Fruit fly (Drosophila melanogaster): ENCODE measurements around the gene CG5953.

The CG5953 gene

DNA sequence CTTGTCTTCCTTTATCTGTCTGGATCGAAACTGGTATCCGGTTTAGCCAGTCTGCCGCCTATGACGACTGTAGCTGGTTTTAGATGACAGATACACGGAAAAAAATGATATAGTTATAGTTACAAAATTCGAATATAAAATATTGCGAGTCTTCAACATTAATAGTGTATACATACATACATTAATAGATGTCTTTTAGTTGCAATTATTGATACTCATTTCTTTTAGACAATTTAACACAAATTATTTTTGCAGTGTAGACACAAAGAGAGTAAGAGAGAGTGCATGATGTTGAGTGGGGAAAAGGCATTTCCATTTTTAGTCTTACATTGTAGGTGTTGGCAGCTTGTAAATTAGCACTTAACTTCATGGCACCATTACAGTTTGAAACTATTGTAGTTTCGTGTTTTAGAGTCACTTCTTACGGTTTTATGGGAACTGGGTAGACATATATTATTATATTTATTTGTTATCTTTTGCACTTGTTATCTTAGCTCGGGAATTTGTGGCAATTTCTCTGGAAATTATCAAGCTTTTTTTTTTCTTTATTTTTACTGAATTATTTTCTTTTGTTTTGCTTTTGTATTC is 37.4 kb downstream of the CG5953 start (continued):
- peak; percentile 95 for TF ChIP-seq CG13424 (tag; optimal IDR thresholded peaks at IDR 0.05)
- TF ChIP-seq ewg (GFP tag; optimal IDR thresholded peaks at IDR 0.05) = peak; percentile 84
- TF ChIP-seq C15 (GFP tag; IDR thresholded peaks at IDR 0.05) = no peak
- TF ChIP-seq CG2202 (tag; optimal IDR thresholded peaks at IDR 0.05) = peak; percentile 91
- TF ChIP-seq CG18619 (GFP tag; optimal IDR thresholded peaks at IDR 0.05) = peak; percentile 74
- TF ChIP-seq schlank (tag; optimal IDR thresholded peaks at IDR 0.05) = no peak
- peak; percentile 91 for TF ChIP-seq Oli (tag; optimal IDR thresholded peaks at IDR 0.05)
- TF ChIP-seq ro (GFP tag; IDR thresholded peaks at IDR 0.05) = no peak
- TF ChIP-seq Meics (GFP tag; optimal IDR thresholded peaks at IDR 0.05) = no peak
- TF ChIP-seq zfh1 (GFP tag; IDR thresholded peaks at IDR 0.05) = peak; percentile 87
- TF ChIP-seq Nf-YA (GFP tag; IDR thresholded peaks at IDR 0.05) = no peak
- no peak for TF ChIP-seq ftz-f1 (GFP tag; optimal IDR thresholded peaks at IDR 0.05)
- peak; percentile 4 for TF ChIP-seq pum (GFP tag; optimal IDR thresholded peaks at IDR 0.05)
- no peak for TF ChIP-seq CG8478 (optimal IDR thresholded peaks at IDR 0.05)
- peak; percentile 27 for TF ChIP-seq B-H2 (GFP tag; optimal IDR thresholded peaks at IDR 0.05)
- TF ChIP-seq emc (GFP tag; optimal IDR thresholded peaks at IDR 0.05) = no peak
- TF ChIP-seq ap (GFP tag; IDR thresholded peaks at IDR 0.05) = peak; percentile 72
- no peak for TF ChIP-seq sc (optimal IDR thresholded peaks at IDR 0.05)
- peak; percentile 86 for TF ChIP-seq sc (GFP tag; optimal IDR thresholded peaks at IDR 0.05)
- peak; percentile 95 for TF ChIP-seq oc (tag; optimal IDR thresholded peaks at IDR 0.05)
- no peak for TF ChIP-seq hkb (optimal IDR thresholded peaks at IDR 0.05)
- peak; percentile 37; the same call in 1 of the 2 replicates for TF ChIP-seq hkb (GFP tag; IDR thresholded peaks at IDR 0.05)
- peak; percentile 4 for TF ChIP-seq dmrt99B (tag; optimal IDR thresholded peaks at IDR 0.05)
- peak; percentile 78 for TF ChIP-seq NC2β (GFP tag; optimal IDR thresholded peaks at IDR 0.05)
- no peak for TF ChIP-seq Scr (GFP tag; IDR thresholded peaks at IDR 0.05; ENCODE audit: partially characterized antibody)
- peak; percentile 80 for TF ChIP-seq ssp (GFP tag; IDR thresholded peaks at IDR 0.05)
- TF ChIP-seq CG11247 (GFP tag; IDR thresholded peaks at IDR 0.05) = peak; percentile 44; the same call in 1 of the 2 replicates
- no peak for TF ChIP-seq CG34376 (GFP tag; optimal IDR thresholded peaks at IDR 0.05)
- no peak for TF ChIP-seq CG1832 (GFP tag; optimal IDR thresholded peaks at IDR 0.05)
- no peak for TF ChIP-seq Dll (GFP tag; IDR thresholded peaks at IDR 0.05; ENCODE audit: partially characterized antibody)
- no peak for TF ChIP-seq Trl (optimal IDR thresholded peaks at IDR 0.05)
- TF ChIP-seq Trl (GFP tag; optimal IDR thresholded peaks at IDR 0.05) = peak; percentile 27
- peak; percentile 54; the same call in 1 of the 2 replicates for TF ChIP-seq CG43689 (GFP tag; IDR thresholded peaks at IDR 0.05)
- TF ChIP-seq Bteb2 (GFP tag; optimal IDR thresholded peaks at IDR 0.05) = peak; percentile 79
- peak; percentile 56 for TF ChIP-seq vfl (GFP tag; optimal IDR thresholded peaks at IDR 0.05)
- no peak for TF ChIP-seq CG14441 (GFP tag; IDR thresholded peaks at IDR 0.05)
- TF ChIP-seq lbe (GFP tag; optimal IDR thresholded peaks at IDR 0.05) = peak; percentile 54
- TF ChIP-seq CG3065 (GFP tag; optimal IDR thresholded peaks at IDR 0.05) = peak; percentile 69
- TF ChIP-seq crol (GFP tag; IDR thresholded peaks at IDR 0.05) = no peak
- TF ChIP-seq gce (GFP tag; IDR thresholded peaks at IDR 0.05) = no peak
- TF ChIP-seq Vsx1 (GFP tag; optimal IDR thresholded peaks at IDR 0.05) = peak; percentile 74
- TF ChIP-seq wek (GFP tag; optimal IDR thresholded peaks at IDR 0.05) = peak; percentile 74
- TF ChIP-seq CG30403 (GFP tag; optimal IDR thresholded peaks at IDR 0.05) = peak; percentile 90
- no peak for TF ChIP-seq bbx (GFP tag; IDR thresholded peaks at IDR 0.05; ENCODE audit: partially characterized antibody)
- no peak for TF ChIP-seq Fer1 (GFP tag; optimal IDR thresholded peaks at IDR 0.05)
- TF ChIP-seq lab (GFP tag; optimal IDR thresholded peaks at IDR 0.05) = no peak
- TF ChIP-seq CG12299 (tag; optimal IDR thresholded peaks at IDR 0.05) = peak; percentile 91
- TF ChIP-seq klu (GFP tag; IDR thresholded peaks at IDR 0.05) = peak; percentile 64
- TF ChIP-seq Fer3 (tag; optimal IDR thresholded peaks at IDR 0.05) = no peak
- peak; percentile 88 for TF ChIP-seq CG2875 (GFP tag; optimal IDR thresholded peaks at IDR 0.05)
- TF ChIP-seq CG11504 (tag; optimal IDR thresholded peaks at IDR 0.05) = peak; percentile 68
- no peak for TF ChIP-seq CG7987 (GFP tag; optimal IDR thresholded peaks at IDR 0.05)
